Worm (Caenorhabditis elegans) whole organism, L4/young adult: ENCODE measurements around the gene his-38.

Source experiments
- W03F9.2 ChIP-seq: fragments of 150-350 bp; optimal IDR thresholded peaks from 2 replicates; lab custom pipeline; 2014; ENCODE audit warnings: missing biosample characterization, missing genetic modification characterization
- him-1 ChIP-seq: sonication (generic microtip); optimal IDR thresholded peaks from 2 replicates; lab custom pipeline; 2016; ENCODE audit warnings: missing genotype, missing genetic modification reagents, missing genetic modification characterization, missing compliant biosample characterization

DNA sequence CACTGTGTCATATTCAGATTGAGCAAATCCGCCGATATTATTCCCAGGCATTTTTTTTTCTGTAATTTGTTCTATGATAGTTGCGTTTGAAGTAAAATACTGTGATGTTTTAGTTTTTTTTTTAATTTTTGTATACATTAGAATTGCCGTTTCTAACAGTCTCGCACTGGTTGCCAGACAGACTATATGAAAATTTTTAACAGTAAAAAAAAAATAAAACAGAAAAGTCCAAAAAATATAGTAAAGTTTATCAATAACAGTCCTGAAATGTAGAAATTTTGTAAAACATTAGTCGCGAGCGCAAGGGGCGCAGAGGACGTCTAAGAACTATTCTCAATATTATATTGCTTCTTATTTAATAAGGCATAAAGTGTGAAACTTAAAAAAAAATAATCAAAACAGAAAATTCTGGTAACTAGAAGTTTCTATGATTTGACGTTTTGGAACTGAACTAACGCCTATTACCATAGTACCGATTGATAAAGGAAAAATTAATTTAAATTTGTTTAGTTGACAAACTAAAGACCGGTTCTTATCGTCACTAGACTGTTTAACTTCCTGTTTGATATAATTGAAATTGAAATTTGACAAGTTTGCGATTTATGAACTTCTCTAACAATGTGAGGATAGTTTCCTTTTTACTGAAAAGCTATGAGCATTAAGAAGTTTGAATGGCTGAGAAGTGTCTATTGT lies 49.2 kb downstream of the his-38 start, which contains the start of gene lact-1:
- TF ChIP-seq W03F9.2 (no peak), him-1 (tag; lab: Kevin White, UChicago) (no peak)
